Worm (Caenorhabditis elegans): ENCODE data around the gene T01E8.8.

DNA sequence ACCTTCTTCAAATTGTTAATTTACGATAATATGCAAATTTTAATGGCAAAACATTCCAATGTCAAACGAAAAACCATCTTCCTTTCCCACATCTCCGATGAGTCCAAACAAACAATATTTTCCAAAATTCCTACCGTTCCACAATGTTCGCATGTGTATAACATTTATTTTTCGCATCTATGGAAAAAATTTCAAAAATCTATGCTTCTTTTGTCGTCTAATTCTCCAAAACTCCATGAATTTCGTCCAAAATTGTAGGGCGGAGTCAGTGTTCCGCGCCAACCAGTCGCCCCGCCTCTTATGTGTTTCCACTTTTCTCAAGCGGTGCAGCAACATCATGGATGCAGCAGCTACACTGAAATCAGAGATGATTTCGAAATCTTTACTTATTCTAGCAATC, at the start of gene T01E8.8:
- TF ChIP-seq sea-1 (GFP tag; conservative IDR thresholded peaks at IDR 0.05) (no peak), F13C5.2 (tag; optimal IDR thresholded peaks at IDR 0.05) (no peak), ama-1 (optimal IDR thresholded peaks at IDR 0.05) (no peak), flt-1 (GFP tag; IDR thresholded peaks at IDR 0.05) (no peak), hmbx-1 (tag; optimal IDR thresholded peaks at IDR 0.05) (no peak), ceh-36 (tag; optimal IDR thresholded peaks at IDR 0.05) (no peak), tra-4 (tag; optimal IDR thresholded peaks at IDR 0.05) (no peak), hmg-4 (GFP tag; optimal IDR thresholded peaks at IDR 0.05) (no peak), ets-7 (tag; optimal IDR thresholded peaks at IDR 0.05) (no peak), hnd-1 (tag; optimal IDR thresholded peaks at IDR 0.05) (no peak), tbx-37 (GFP tag; conservative IDR thresholded peaks at IDR 0.05) (no peak), scrt-1 (GFP tag; IDR thresholded peaks at IDR 0.05) (no peak)

Measured in whole organism, early embryonic.